Worm (Caenorhabditis elegans) whole organism, L1 larva: ENCODE data around the gene R13D11.10.

ENCODE experiments used
- C16A3.4 ChIP-seq: fragments of 150-350 bp; optimal IDR thresholded peaks from 2 replicates; lab custom pipeline; 2014; ENCODE audit warnings: missing biosample characterization, missing genetic modification characterization
- Y116A8C.19 ChIP-seq: sonication (generic microtip); optimal IDR thresholded peaks from 2 replicates; lab custom pipeline; 2016; ENCODE audit warnings: missing compliant biosample characterization, missing genetic modification characterization, borderline replicate concordance
- ceh-63 ChIP-seq: fragments of 200-800 bp; sonication (Bioruptor generic); optimal IDR thresholded peaks from 2 replicates; lab custom pipeline; 2018; ENCODE audit warnings: mild to moderate bottlenecking, missing genetic modification characterization, missing compliant biosample characterization
- ceh-8 ChIP-seq: fragments of 200-800 bp; sonication (Bioruptor generic); optimal IDR thresholded peaks from 2 replicates; lab custom pipeline; 2018; ENCODE audit warnings: mild to moderate bottlenecking, missing genetic modification characterization, moderate library complexity, missing compliant biosample characterization
- dpl-1 ChIP-seq, 3 experiments: fragments of 150-350 bp in 2 of 3; sonication (generic microtip) in 1 of 3; optimal IDR thresholded peaks; 2 replicates each; lab custom pipeline; 2014 to 2017; ENCODE audit warnings: missing biosample characterization in 3 of 3, missing genetic modification characterization in 3 of 3, missing genetic modification reagents in 3 of 3
- efl-1 ChIP-seq, 4 experiments: fragments of 150-350 bp; optimal IDR thresholded peaks in 3 of 4; peaks in 1 of 4; 1 replicate in 1 of 4; 2 replicates in 3 of 4; lab custom pipeline; 2014; ENCODE audit warnings: missing biosample characterization in 2 of 4, missing genetic modification characterization in 2 of 4, missing genetic modification reagents in 2 of 4
- egl-27 ChIP-seq, 2 experiments: fragments of 150-350 bp in 1 of 2; sonication (generic microtip); optimal IDR thresholded peaks; 3 replicates each; lab custom pipeline; 2017 to 2018; ENCODE audit warnings: missing biosample characterization in 2 of 2, missing genetic modification characterization in 2 of 2, missing genetic modification reagents in 2 of 2
- elt-3 ChIP-seq, 6 experiments: fragments of 150-350 bp in 1 of 6; sonication (generic microtip); optimal IDR thresholded peaks; 2 replicates each; lab custom pipeline; 2017 to 2018; ENCODE audit warnings: missing biosample characterization in 6 of 6, missing genetic modification characterization in 6 of 6, inconsistent platforms in 1 of 6
- ets-5 ChIP-seq: fragments of 200-800 bp; sonication (Bioruptor generic); IDR thresholded peaks from 2 replicates; pipeline ENCODE4 v1.3.6; 2022; ENCODE audit warnings: missing genetic modification characterization, missing compliant biosample characterization
- fkh-10 ChIP-seq: sonication (generic microtip); optimal IDR thresholded peaks from 2 replicates; lab custom pipeline; 2017; ENCODE audit warnings: missing biosample characterization, missing genetic modification reagents, missing genetic modification characterization
- fkh-4 ChIP-seq: sonication (generic microtip); optimal IDR thresholded peaks from 2 replicates; lab custom pipeline; 2016; ENCODE audit warnings: missing compliant biosample characterization, missing genetic modification characterization, borderline replicate concordance
- fkh-8 ChIP-seq: sonication (generic microtip); optimal IDR thresholded peaks from 2 replicates; lab custom pipeline; 2016; ENCODE audit warnings: mild to moderate bottlenecking, missing genetic modification characterization, missing compliant biosample characterization
- fos-1 ChIP-seq: fragments of 150-350 bp; optimal IDR thresholded peaks from 2 replicates; lab custom pipeline; 2014; ENCODE audit warnings: missing biosample characterization, missing genetic modification characterization
- grh-1 ChIP-seq: fragments of 200-800 bp; sonication (Bioruptor generic); IDR thresholded peaks from 2 replicates; pipeline ENCODE4 v1.3.6; 2022; ENCODE audit warnings: missing genetic modification reagents, missing genetic modification characterization, missing compliant biosample characterization
- hlh-17 ChIP-seq: fragments of 200-800 bp; sonication (Bioruptor generic); optimal IDR thresholded peaks from 2 replicates; lab custom pipeline; 2018; ENCODE audit warnings: missing genetic modification characterization, mild to moderate bottlenecking, missing compliant biosample characterization, moderate library complexity, borderline replicate concordance
- hlh-4 ChIP-seq: sonication (generic microtip); optimal IDR thresholded peaks from 2 replicates; lab custom pipeline; 2016; ENCODE audit warnings: mild to moderate bottlenecking, missing genetic modification characterization, missing compliant biosample characterization
- jun-1 ChIP-seq: fragments of 150-350 bp; optimal IDR thresholded peaks from 2 replicates; lab custom pipeline; 2014; ENCODE audit warnings: missing biosample characterization, missing genetic modification reagents, missing genetic modification characterization
- lin-15B ChIP-seq: fragments of 150-350 bp; sonication (generic microtip); optimal IDR thresholded peaks from 3 replicates; lab custom pipeline; 2014; ENCODE audit warnings: missing biosample characterization, missing genetic modification characterization
- lir-3 ChIP-seq: sonication (generic microtip); optimal IDR thresholded peaks from 2 replicates; lab custom pipeline; 2016; ENCODE audit warnings: mild to moderate bottlenecking, missing genetic modification characterization, moderate library complexity, missing compliant biosample characterization; ENCODE audit not compliant: poor library complexity
- mdl-1 ChIP-seq, 2 experiments: fragments of 150-350 bp; optimal IDR thresholded peaks; 2 replicates each; lab custom pipeline; 2014 to 2017; ENCODE audit warnings: missing biosample characterization in 2 of 2, missing genetic modification characterization in 2 of 2, inconsistent platforms in 1 of 2
- mef-2 ChIP-seq: fragments of 150-350 bp; optimal IDR thresholded peaks from 2 replicates; lab custom pipeline; 2014; ENCODE audit warnings: missing biosample characterization, missing genetic modification characterization
- nhr-11 ChIP-seq: fragments of 150-350 bp; optimal IDR thresholded peaks from 2 replicates; lab custom pipeline; 2014; ENCODE audit warnings: missing biosample characterization, missing genetic modification characterization
- nhr-19 ChIP-seq: fragments of 200-800 bp; sonication (Bioruptor generic); conservative IDR thresholded peaks from 2 replicates; pipeline ENCODE4 v1.3.6; 2022; ENCODE audit warnings: missing genetic modification characterization, missing compliant biosample characterization
- nhr-237 ChIP-seq: fragments of 150-350 bp; optimal IDR thresholded peaks from 2 replicates; lab custom pipeline; 2014; ENCODE audit warnings: missing biosample characterization, missing genetic modification characterization
- nhr-28 ChIP-seq: fragments of 150-350 bp; optimal IDR thresholded peaks from 2 replicates; lab custom pipeline; 2014; ENCODE audit warnings: missing biosample characterization, missing genetic modification characterization
- nhr-77 ChIP-seq: fragments of 150-350 bp; optimal IDR thresholded peaks from 2 replicates; lab custom pipeline; 2014; ENCODE audit warnings: missing biosample characterization, missing genetic modification characterization
- nhr-84 ChIP-seq: sonication (generic microtip); optimal IDR thresholded peaks from 2 replicates; lab custom pipeline; 2017; ENCODE audit warnings: missing biosample characterization, missing genetic modification characterization
- nhr-85 ChIP-seq: sonication (generic microtip); peaks from one replicate; lab custom pipeline; 2016; ENCODE audit warnings: missing genetic modification characterization, inconsistent platforms, missing compliant biosample characterization
- pax-3 ChIP-seq: fragments of 200-800 bp; sonication (Bioruptor generic); optimal IDR thresholded peaks from 2 replicates; lab custom pipeline; 2018; ENCODE audit warnings: mild to moderate bottlenecking, missing genetic modification characterization, moderate library complexity, missing compliant biosample characterization
- rnt-1 ChIP-seq: sonication (generic microtip); optimal IDR thresholded peaks from 2 replicates; lab custom pipeline; 2016; ENCODE audit warnings: mild to moderate bottlenecking, missing genetic modification characterization, moderate library complexity, missing compliant biosample characterization
- skn-1 ChIP-seq: fragments of 150-350 bp; optimal IDR thresholded peaks from 2 replicates; lab custom pipeline; 2014; ENCODE audit warnings: missing biosample characterization, missing genetic modification characterization
- snu-23 ChIP-seq: sonication (generic microtip); optimal IDR thresholded peaks from 2 replicates; lab custom pipeline; 2016; ENCODE audit warnings: missing genetic modification characterization, missing compliant biosample characterization
- sox-4 ChIP-seq: sonication (generic microtip); optimal IDR thresholded peaks from 2 replicates; lab custom pipeline; 2016; ENCODE audit warnings: missing genetic modification characterization, missing compliant biosample characterization
- sptf-1 ChIP-seq: fragments of 150-350 bp; optimal IDR thresholded peaks from 2 replicates; lab custom pipeline; 2014; ENCODE audit warnings: missing biosample characterization, missing genetic modification characterization
- swsn-7 ChIP-seq: sonication (generic microtip); optimal IDR thresholded peaks from 2 replicates; lab custom pipeline; 2016; ENCODE audit warnings: missing genetic modification characterization, missing compliant biosample characterization
- unc-98 ChIP-seq: fragments of 200-800 bp; sonication (Bioruptor generic); IDR thresholded peaks from 2 replicates; pipeline ENCODE4 v1.3.6; 2022; ENCODE audit warnings: missing genetic modification characterization, missing compliant biosample characterization
- xbp-1 ChIP-seq: sonication (generic microtip); optimal IDR thresholded peaks from 2 replicates; lab custom pipeline; 2016; ENCODE audit warnings: missing genetic modification characterization, missing compliant biosample characterization
- zip-4 ChIP-seq: fragments of 200-800 bp; sonication (Bioruptor generic); optimal IDR thresholded peaks from 2 replicates; lab custom pipeline; 2018; ENCODE audit warnings: mild to moderate bottlenecking, missing genetic modification characterization, moderate library complexity, missing compliant biosample characterization
- ztf-11 ChIP-seq, 2 experiments: sonication (generic microtip); optimal IDR thresholded peaks; 2 replicates each; lab custom pipeline; 2016 to 2017; ENCODE audit warnings: missing genetic modification characterization in 2 of 2, missing biosample characterization in 1 of 2, missing compliant biosample characterization in 1 of 2

Gene R13D11.10

DNA sequence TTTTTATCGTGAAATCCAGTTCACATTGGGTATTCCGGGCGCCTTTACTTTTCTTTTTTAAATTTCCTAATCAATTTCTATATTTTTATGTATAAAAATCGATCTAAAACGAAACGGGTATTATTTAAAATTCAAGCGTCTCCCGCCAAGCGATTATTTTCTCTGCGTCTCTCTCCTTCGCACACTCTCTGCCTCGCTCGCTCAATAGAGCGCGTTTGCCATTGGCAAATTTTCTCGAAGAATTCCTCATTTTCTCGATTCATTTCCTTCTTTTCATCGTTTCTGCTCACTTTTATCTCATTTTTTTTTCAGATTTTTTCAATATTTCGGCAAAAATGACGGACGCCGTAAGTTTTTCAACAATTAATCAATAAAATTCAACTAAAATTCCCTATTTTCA, 39.7 kb downstream of the R13D11.10 start, which contains the start of gene sti-1 (continued):
- TF ChIP-seq pax-3 (tag; lab: Kevin White, UChicago) = peak; percentile 77
- TF ChIP-seq swsn-7 (tag; lab: Kevin White, UChicago) = peak; percentile 92
- TF ChIP-seq nhr-85 (tag; lab: Kevin White, UChicago) = peak; percentile 93
- peak; percentile 96 for TF ChIP-seq nhr-77 (tag; lab: Kevin White, UChicago)
- peak; percentile 56 for TF ChIP-seq zip-4 (GFP tag; lab: Kevin White, UChicago)
- TF ChIP-seq mef-2 (tag; lab: Kevin White, UChicago) = no peak
- peak; percentile 39 for TF ChIP-seq nhr-28
- peak; percentile 97 for TF ChIP-seq snu-23 (GFP tag; lab: Kevin White, UChicago)
- TF ChIP-seq lin-15B = peak; percentile 85
- TF ChIP-seq egl-27 (tag; optimal IDR thresholded peaks at IDR 0.05; lab: Kevin White, UChicago) = no peak
- peak; percentile 81 for TF ChIP-seq nhr-11 (tag; lab: Kevin White, UChicago)
- peak; percentile 83 for TF ChIP-seq C16A3.4 (tag; lab: Kevin White, UChicago)
- peak; percentile 74 for TF ChIP-seq skn-1 (tag; lab: Kevin White, UChicago)
- peak; percentile 83 for TF ChIP-seq nhr-237 (tag; lab: Kevin White, UChicago)
- no peak for TF ChIP-seq fkh-4
- TF ChIP-seq nhr-19 (GFP tag; lab: Robert Waterston, UW) = peak; percentile 92
- TF ChIP-seq sox-4 = peak; percentile 71
- peak in 1 of 2 experiments; percentile 70 for TF ChIP-seq ztf-11 (tag; optimal IDR thresholded peaks at IDR 0.05; lab: Kevin White, UChicago)
- no peak for TF ChIP-seq ets-5 (GFP tag; lab: Robert Waterston, UW)
- TF ChIP-seq mdl-1 (tag; optimal IDR thresholded peaks at IDR 0.05; lab: Kevin White, UChicago) = peak in 1 of 2 experiments; percentile 75
- peak; percentile 77 for TF ChIP-seq grh-1 (GFP tag; lab: Robert Waterston, UW)
- TF ChIP-seq nhr-84 (tag; lab: Kevin White, UChicago) = no peak
- TF ChIP-seq xbp-1 (tag; lab: Kevin White, UChicago) = peak; percentile 91
- TF ChIP-seq ceh-63 (GFP tag; lab: Kevin White, UChicago) = no peak
- TF ChIP-seq fkh-10 (GFP tag; lab: Kevin White, UChicago) = peak; percentile 19
- peak; percentile 68 for TF ChIP-seq ceh-8 (GFP tag; lab: Kevin White, UChicago)
- TF ChIP-seq rnt-1 (tag; lab: Kevin White, UChicago) = peak; percentile 91
- TF ChIP-seq lir-3 (tag; lab: Kevin White, UChicago) = peak; percentile 54
- TF ChIP-seq unc-98 (GFP tag; lab: Robert Waterston, UW) = peak; percentile 35; the same call in 1 of the 2 replicates
- TF ChIP-seq efl-1 (optimal IDR thresholded peaks at IDR 0.05; lab: Kevin White, UChicago) = peak; percentile 99 to 100
- peak; percentile 99 to 100 for TF ChIP-seq efl-1 (GFP tag; optimal IDR thresholded peaks at IDR 0.05 in 1 of 2; lab: Kevin White, UChicago)
- TF ChIP-seq hlh-4 (tag; lab: Kevin White, UChicago) = no peak
- TF ChIP-seq hlh-17 (GFP tag; lab: Kevin White, UChicago) = no peak
- peak; percentile 86 for TF ChIP-seq jun-1 (tag; lab: Kevin White, UChicago)
- peak; percentile 83 for TF ChIP-seq fkh-8
- TF ChIP-seq elt-3 (tag; optimal IDR thresholded peaks at IDR 0.05; lab: Kevin White, UChicago) = peak in 2 of 6 experiments; percentile 65 to 90
- no peak for TF ChIP-seq sptf-1 (tag; lab: Kevin White, UChicago)
- TF ChIP-seq dpl-1 (GFP tag; optimal IDR thresholded peaks at IDR 0.05; lab: Kevin White, UChicago) = peak; percentile 96 to 97 (median 97)
- TF ChIP-seq, all 84 proteins: peak for 58

DNA sequence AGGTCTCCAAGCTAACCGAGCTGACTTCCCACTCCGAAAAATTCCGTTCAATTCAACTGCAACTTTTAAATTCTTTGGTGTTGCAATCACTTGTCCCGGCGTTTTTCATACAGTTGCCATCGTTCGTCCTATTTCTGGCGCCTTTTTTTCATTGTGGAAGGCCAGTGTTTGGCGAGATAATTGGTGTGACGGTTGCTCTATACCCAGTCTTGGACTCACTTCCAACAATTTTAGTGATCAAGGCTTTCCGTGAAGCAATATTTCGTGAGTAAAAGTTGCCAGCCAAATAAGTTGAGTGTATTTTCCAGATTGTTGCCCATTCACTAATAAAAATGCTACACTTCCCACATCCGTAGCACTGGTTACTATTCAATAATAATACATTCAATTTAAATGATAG, 40.8 kb downstream of the R13D11.10 start:
- TF ChIP-seq Y116A8C.19 (tag; lab: Kevin White, UChicago) (no peak), fos-1 (tag; lab: Kevin White, UChicago) (no peak), sox-4 (no peak), snu-23 (GFP tag; lab: Kevin White, UChicago) (no peak)
